Fruit fly (Drosophila melanogaster): ENCODE measurements around the gene CG17329.

- TF ChIP-seq insv (optimal IDR thresholded peaks at IDR 0.05), result no peak
- no peak for TF ChIP-seq ttk (optimal IDR thresholded peaks at IDR 0.05)
- no peak for TF ChIP-seq h (optimal IDR thresholded peaks at IDR 0.05)
- TF ChIP-seq psq (optimal IDR thresholded peaks at IDR 0.05), result no peak
- TF ChIP-seq Sin3A (optimal IDR thresholded peaks at IDR 0.05), result no peak
- no peak for TF ChIP-seq Myc (optimal IDR thresholded peaks at IDR 0.05)
Observed at dm6 chr2L:16256118-16256435, 35.0 kb upstream of the CG17329 start.

Measured in Kc167 (cell line).